Worm (Caenorhabditis elegans) whole organism, L1 larva: ENCODE results near the gene lem-4.
A peak's percentile ranks its signal among the peaks of the same experiment; 100 is the strongest.

Experiments
- C04F5.9 ChIP-seq: sonication (generic microtip); optimal IDR thresholded peaks from 2 replicates; lab custom pipeline; 2016; ENCODE audit warnings: missing genetic modification characterization, missing compliant biosample characterization
- C34B4.2 ChIP-seq: sonication (generic microtip); optimal IDR thresholded peaks from 2 replicates; lab custom pipeline; 2017; ENCODE audit warnings: mild to moderate bottlenecking, missing genetic modification characterization, missing compliant biosample characterization
- F16B12.6 ChIP-seq: fragments of 150-350 bp; optimal IDR thresholded peaks from 2 replicates; lab custom pipeline; 2014; ENCODE audit warnings: missing biosample characterization, missing genetic modification characterization
- aha-1 ChIP-seq: fragments of 150-350 bp; optimal IDR thresholded peaks from 2 replicates; lab custom pipeline; 2014; ENCODE audit warnings: missing biosample characterization, missing genetic modification characterization
- alr-1 ChIP-seq: fragments of 200-800 bp; sonication (Bioruptor generic); optimal IDR thresholded peaks from 2 replicates; lab custom pipeline; 2018; ENCODE audit warnings: borderline replicate concordance, mild to moderate bottlenecking, missing genetic modification characterization, missing compliant biosample characterization
- ama-1 ChIP-seq: fragments of 150-350 bp; optimal IDR thresholded peaks from 2 replicates; lab custom pipeline; 2014
- ceh-8 ChIP-seq: fragments of 200-800 bp; sonication (Bioruptor generic); optimal IDR thresholded peaks from 2 replicates; lab custom pipeline; 2018; ENCODE audit warnings: mild to moderate bottlenecking, missing genetic modification characterization, moderate library complexity, missing compliant biosample characterization
- ceh-90 ChIP-seq: sonication (generic microtip); optimal IDR thresholded peaks from 2 replicates; lab custom pipeline; 2016; ENCODE audit warnings: missing genetic modification characterization, missing compliant biosample characterization
- ces-1 ChIP-seq: fragments of 150-350 bp; optimal IDR thresholded peaks from 2 replicates; lab custom pipeline; 2014; ENCODE audit warnings: missing biosample characterization, missing genetic modification reagents, missing genetic modification characterization
- dpl-1 ChIP-seq, 3 experiments: fragments of 150-350 bp in 2 of 3; sonication (generic microtip) in 1 of 3; optimal IDR thresholded peaks; 2 replicates each; lab custom pipeline; 2014 to 2017; ENCODE audit warnings: missing biosample characterization in 3 of 3, missing genetic modification characterization in 3 of 3, missing genetic modification reagents in 3 of 3
- dsc-1 ChIP-seq: sonication (generic microtip); optimal IDR thresholded peaks from 2 replicates; lab custom pipeline; 2016; ENCODE audit warnings: mild to moderate bottlenecking, missing genetic modification characterization, missing compliant biosample characterization
- efl-3 ChIP-seq: fragments of 200-800 bp; sonication (Bioruptor generic); optimal IDR thresholded peaks from 2 replicates; lab custom pipeline; 2018; ENCODE audit warnings: mild to moderate bottlenecking, missing genetic modification characterization, missing compliant biosample characterization
- egl-13 ChIP-seq: sonication (generic microtip); optimal IDR thresholded peaks from 2 replicates; lab custom pipeline; 2016; ENCODE audit warnings: missing genotype, missing genetic modification reagents, missing genetic modification characterization, missing compliant biosample characterization
- elt-2 ChIP-seq: sonication (generic microtip); optimal IDR thresholded peaks from 2 replicates; lab custom pipeline; 2016; ENCODE audit warnings: missing genetic modification characterization, mild to moderate bottlenecking, inconsistent platforms, missing compliant biosample characterization, missing genetic modification reagents
- ets-5 ChIP-seq: fragments of 200-800 bp; sonication (Bioruptor generic); IDR thresholded peaks from 2 replicates; pipeline ENCODE4 v1.3.6; 2022; ENCODE audit warnings: missing genetic modification characterization, missing compliant biosample characterization
- fkh-4 ChIP-seq: sonication (generic microtip); optimal IDR thresholded peaks from 2 replicates; lab custom pipeline; 2016; ENCODE audit warnings: missing compliant biosample characterization, missing genetic modification characterization, borderline replicate concordance
- fkh-8 ChIP-seq: sonication (generic microtip); optimal IDR thresholded peaks from 2 replicates; lab custom pipeline; 2016; ENCODE audit warnings: mild to moderate bottlenecking, missing genetic modification characterization, missing compliant biosample characterization
- fos-1 ChIP-seq: fragments of 150-350 bp; optimal IDR thresholded peaks from 2 replicates; lab custom pipeline; 2014; ENCODE audit warnings: missing biosample characterization, missing genetic modification characterization
- grh-1 ChIP-seq: fragments of 200-800 bp; sonication (Bioruptor generic); IDR thresholded peaks from 2 replicates; pipeline ENCODE4 v1.3.6; 2022; ENCODE audit warnings: missing genetic modification reagents, missing genetic modification characterization, missing compliant biosample characterization
- hlh-17 ChIP-seq: fragments of 200-800 bp; sonication (Bioruptor generic); optimal IDR thresholded peaks from 2 replicates; lab custom pipeline; 2018; ENCODE audit warnings: missing genetic modification characterization, mild to moderate bottlenecking, missing compliant biosample characterization, moderate library complexity, borderline replicate concordance
- irx-1 ChIP-seq: sonication (generic microtip); optimal IDR thresholded peaks from 2 replicates; lab custom pipeline; 2016; ENCODE audit warnings: missing genetic modification characterization, missing compliant biosample characterization
- isw-1 ChIP-seq: fragments of 200-800 bp; sonication (Bioruptor generic); IDR thresholded peaks from 2 replicates; pipeline ENCODE4 v1.3.6; 2022; ENCODE audit warnings: missing genetic modification characterization, missing compliant biosample characterization
- lin-13 ChIP-seq: fragments of 150-350 bp; optimal IDR thresholded peaks from 2 replicates; lab custom pipeline; 2014; ENCODE audit warnings: missing biosample characterization, missing genetic modification reagents, missing genetic modification characterization
- lin-14 ChIP-seq: fragments of 200-800 bp; sonication (Bioruptor generic); optimal IDR thresholded peaks from 2 replicates; lab custom pipeline; 2018; ENCODE audit warnings: mild to moderate bottlenecking, missing genetic modification characterization, moderate library complexity, missing compliant biosample characterization
- lin-15B ChIP-seq: fragments of 150-350 bp; sonication (generic microtip); optimal IDR thresholded peaks from 3 replicates; lab custom pipeline; 2014; ENCODE audit warnings: missing biosample characterization, missing genetic modification characterization
- lin-35 ChIP-seq, 2 experiments: fragments of 150-350 bp; optimal IDR thresholded peaks; 2 replicates each; lab custom pipeline; 2014; ENCODE audit warnings: missing biosample characterization in 2 of 2, missing genetic modification characterization in 2 of 2, missing genetic modification reagents in 2 of 2
- lin-39 ChIP-seq: fragments of 150-350 bp; optimal IDR thresholded peaks from 2 replicates; lab custom pipeline; 2014; ENCODE audit warnings: missing biosample characterization, missing genetic modification reagents, missing genetic modification characterization
- lir-3 ChIP-seq: sonication (generic microtip); optimal IDR thresholded peaks from 2 replicates; lab custom pipeline; 2016; ENCODE audit warnings: mild to moderate bottlenecking, missing genetic modification characterization, moderate library complexity, missing compliant biosample characterization; ENCODE audit not compliant: poor library complexity
- lsy-2 ChIP-seq, 2 experiments: fragments of 150-350 bp; optimal IDR thresholded peaks; 2 replicates each; lab custom pipeline; 2014; ENCODE audit warnings: missing biosample characterization in 2 of 2, missing genetic modification characterization in 2 of 2
- mab-9 ChIP-seq: fragments of 200-800 bp; sonication (Bioruptor generic); IDR thresholded peaks from 2 replicates; pipeline ENCODE4 v1.3.6; 2022; ENCODE audit warnings: missing genetic modification reagents, missing genetic modification characterization, missing compliant biosample characterization
- mdl-1 ChIP-seq, 2 experiments: fragments of 150-350 bp; optimal IDR thresholded peaks; 2 replicates each; lab custom pipeline; 2014 to 2017; ENCODE audit warnings: missing biosample characterization in 2 of 2, missing genetic modification characterization in 2 of 2, inconsistent platforms in 1 of 2
- mep-1 ChIP-seq: fragments of 150-350 bp; optimal IDR thresholded peaks from 2 replicates; lab custom pipeline; 2014; ENCODE audit warnings: missing biosample characterization, missing genetic modification characterization
- nhr-11 ChIP-seq: fragments of 150-350 bp; optimal IDR thresholded peaks from 2 replicates; lab custom pipeline; 2014; ENCODE audit warnings: missing biosample characterization, missing genetic modification characterization
- nhr-12 ChIP-seq: sonication (generic microtip); optimal IDR thresholded peaks from 2 replicates; lab custom pipeline; 2017; ENCODE audit warnings: missing biosample characterization, missing genetic modification characterization
- nhr-19 ChIP-seq: fragments of 200-800 bp; sonication (Bioruptor generic); conservative IDR thresholded peaks from 2 replicates; pipeline ENCODE4 v1.3.6; 2022; ENCODE audit warnings: missing genetic modification characterization, missing compliant biosample characterization
- nhr-237 ChIP-seq: fragments of 150-350 bp; optimal IDR thresholded peaks from 2 replicates; lab custom pipeline; 2014; ENCODE audit warnings: missing biosample characterization, missing genetic modification characterization
- nhr-71 ChIP-seq: sonication (generic microtip); optimal IDR thresholded peaks from 2 replicates; lab custom pipeline; 2016; ENCODE audit warnings: mild to moderate bottlenecking, missing genetic modification characterization, moderate library complexity, missing compliant biosample characterization
- nhr-76 ChIP-seq: sonication (generic microtip); optimal IDR thresholded peaks from 2 replicates; lab custom pipeline; 2017; ENCODE audit warnings: missing biosample characterization, missing genetic modification characterization
- nhr-77 ChIP-seq: fragments of 150-350 bp; optimal IDR thresholded peaks from 2 replicates; lab custom pipeline; 2014; ENCODE audit warnings: missing biosample characterization, missing genetic modification characterization
- nhr-84 ChIP-seq: sonication (generic microtip); optimal IDR thresholded peaks from 2 replicates; lab custom pipeline; 2017; ENCODE audit warnings: missing biosample characterization, missing genetic modification characterization
- pax-3 ChIP-seq: fragments of 200-800 bp; sonication (Bioruptor generic); optimal IDR thresholded peaks from 2 replicates; lab custom pipeline; 2018; ENCODE audit warnings: mild to moderate bottlenecking, missing genetic modification characterization, moderate library complexity, missing compliant biosample characterization
- pqm-1 ChIP-seq: sonication (generic microtip); optimal IDR thresholded peaks from 3 replicates; lab custom pipeline; 2017; ENCODE audit warnings: missing biosample characterization, missing genetic modification characterization
- skn-1 ChIP-seq: fragments of 150-350 bp; optimal IDR thresholded peaks from 2 replicates; lab custom pipeline; 2014; ENCODE audit warnings: missing biosample characterization, missing genetic modification characterization
- sox-4 ChIP-seq: sonication (generic microtip); optimal IDR thresholded peaks from 2 replicates; lab custom pipeline; 2016; ENCODE audit warnings: missing genetic modification characterization, missing compliant biosample characterization
- sup-37 ChIP-seq: fragments of 200-800 bp; sonication (Bioruptor generic); optimal IDR thresholded peaks from 2 replicates; lab custom pipeline; 2018; ENCODE audit warnings: mild to moderate bottlenecking, missing genetic modification characterization, missing compliant biosample characterization
- swsn-7 ChIP-seq: sonication (generic microtip); optimal IDR thresholded peaks from 2 replicates; lab custom pipeline; 2016; ENCODE audit warnings: missing genetic modification characterization, missing compliant biosample characterization
- tbx-2 ChIP-seq: sonication (generic microtip); optimal IDR thresholded peaks from 2 replicates; lab custom pipeline; 2016; ENCODE audit warnings: missing genetic modification characterization, missing compliant biosample characterization
- tlp-1 ChIP-seq: fragments of 150-350 bp; optimal IDR thresholded peaks from 2 replicates; lab custom pipeline; 2014; ENCODE audit warnings: missing biosample characterization, missing genetic modification characterization
- unc-62 ChIP-seq: fragments of 150-350 bp; optimal IDR thresholded peaks from 2 replicates; lab custom pipeline; 2014; ENCODE audit warnings: missing biosample characterization, missing genetic modification reagents, missing genetic modification characterization
- unc-86 ChIP-seq: sonication (generic microtip); optimal IDR thresholded peaks from 2 replicates; lab custom pipeline; 2016; ENCODE audit warnings: missing genetic modification characterization, missing compliant biosample characterization
- vab-15 ChIP-seq: sonication (generic microtip); optimal IDR thresholded peaks from 2 replicates; lab custom pipeline; 2017; ENCODE audit warnings: missing genotype, mild to moderate bottlenecking, missing genetic modification characterization, missing compliant biosample characterization
- xbp-1 ChIP-seq: sonication (generic microtip); optimal IDR thresholded peaks from 2 replicates; lab custom pipeline; 2016; ENCODE audit warnings: missing genetic modification characterization, missing compliant biosample characterization
- ztf-11 ChIP-seq, 2 experiments: sonication (generic microtip); optimal IDR thresholded peaks; 2 replicates each; lab custom pipeline; 2016 to 2017; ENCODE audit warnings: missing genetic modification characterization in 2 of 2, missing biosample characterization in 1 of 2, missing compliant biosample characterization in 1 of 2
- ztf-4 ChIP-seq: fragments of 150-350 bp; optimal IDR thresholded peaks from 2 replicates; lab custom pipeline; 2014; ENCODE audit warnings: missing biosample characterization, missing genetic modification characterization

Gene lem-4

ce11 chrIV:842630-843029 lies 11.9 kb downstream of the lem-4 start:
- peak; percentile 8 for TF ChIP-seq C04F5.9 (tag; lab: Kevin White, UChicago)
- TF ChIP-seq ztf-4 = no peak
- TF ChIP-seq lir-3 (tag; lab: Kevin White, UChicago) = no peak
- TF ChIP-seq mab-9 (GFP tag; lab: Robert Waterston, UW) = 0 out of 2 replicates have a peak, but pooled peaks have one; percentile 27
- no peak for TF ChIP-seq efl-3 (GFP tag; lab: Kevin White, UChicago)
- no peak for TF ChIP-seq grh-1 (GFP tag; lab: Robert Waterston, UW)
- no peak for TF ChIP-seq lin-15B (tag; lab: Kevin White, UChicago)
- TF ChIP-seq C34B4.2 = no peak
- no peak for TF ChIP-seq alr-1 (tag; lab: Kevin White, UChicago)
- TF ChIP-seq nhr-12 (tag; lab: Kevin White, UChicago) = no peak
- no peak for TF ChIP-seq elt-2 (tag; lab: Kevin White, UChicago)
- TF ChIP-seq pax-3 = no peak
- no peak for TF ChIP-seq irx-1
- no peak for TF ChIP-seq nhr-84
- no peak for TF ChIP-seq hlh-17 (GFP tag; lab: Kevin White, UChicago)
- TF ChIP-seq vab-15 (tag; lab: Kevin White, UChicago) = no peak
- TF ChIP-seq ceh-90 = no peak
- no peak for TF ChIP-seq pqm-1 (tag; lab: Kevin White, UChicago)
- peak; percentile 17 to 59 (median 40) for TF ChIP-seq dpl-1 (GFP tag; optimal IDR thresholded peaks at IDR 0.05; lab: Kevin White, UChicago)
- no peak for TF ChIP-seq unc-62 (GFP tag; lab: Kevin White, UChicago)
- TF ChIP-seq dsc-1 (tag; lab: Kevin White, UChicago) = peak; percentile 55
- TF ChIP-seq ceh-8 (GFP tag; lab: Kevin White, UChicago) = no peak
- TF ChIP-seq ets-5 (GFP tag; lab: Robert Waterston, UW) = no peak
- peak; percentile 7 to 53 for TF ChIP-seq lsy-2 (tag; optimal IDR thresholded peaks at IDR 0.05; lab: Kevin White, UChicago)
- no peak for TF ChIP-seq sup-37 (GFP tag; lab: Kevin White, UChicago)
- TF ChIP-seq unc-86 (tag; lab: Kevin White, UChicago) = no peak
- TF ChIP-seq swsn-7 = peak; percentile 53
- no peak for TF ChIP-seq nhr-76 (tag; lab: Kevin White, UChicago)
- no peak for TF ChIP-seq fkh-8 (tag; lab: Kevin White, UChicago)
- no peak for TF ChIP-seq nhr-71 (tag; lab: Kevin White, UChicago)
- peak; percentile 60 to 72 for TF ChIP-seq lin-35 (GFP tag; optimal IDR thresholded peaks at IDR 0.05; lab: Kevin White, UChicago)
- TF ChIP-seq ama-1 = no peak
- TF ChIP-seq nhr-77 (tag; lab: Kevin White, UChicago) = peak; percentile 52
- TF ChIP-seq nhr-11 (tag; lab: Kevin White, UChicago) = no peak
- TF ChIP-seq aha-1 (tag; lab: Kevin White, UChicago) = no peak
- TF ChIP-seq lin-14 = no peak
- TF ChIP-seq sox-4 = no peak
- no peak for TF ChIP-seq lin-39 (tag; lab: Kevin White, UChicago)
- TF ChIP-seq ztf-11 (tag; optimal IDR thresholded peaks at IDR 0.05; lab: Kevin White, UChicago) = peak in 1 of 2 experiments; percentile 38
- TF ChIP-seq fkh-4 = no peak
- peak; percentile 19 for TF ChIP-seq xbp-1 (tag; lab: Kevin White, UChicago)
- TF ChIP-seq fos-1 (tag; lab: Kevin White, UChicago) = peak; percentile 24
- peak; percentile 37 for TF ChIP-seq tbx-2 (tag; lab: Kevin White, UChicago)
- no peak for TF ChIP-seq tlp-1 (tag; lab: Kevin White, UChicago)
- TF ChIP-seq egl-13 (tag; lab: Kevin White, UChicago) = no peak
- peak in 1 of 2 experiments; percentile 64 for TF ChIP-seq mdl-1 (tag; optimal IDR thresholded peaks at IDR 0.05; lab: Kevin White, UChicago)
- TF ChIP-seq mep-1 (tag; lab: Kevin White, UChicago) = peak; percentile 58
- no peak for TF ChIP-seq nhr-237 (tag; lab: Kevin White, UChicago)
- no peak; the same call in 1 of the 2 replicates for TF ChIP-seq isw-1 (GFP tag; lab: Robert Waterston, UW)
- TF ChIP-seq lin-13 = peak; percentile 41
- TF ChIP-seq nhr-19 (GFP tag; lab: Robert Waterston, UW) = no peak
- peak; percentile 2 for TF ChIP-seq skn-1 (tag; lab: Kevin White, UChicago)
- TF ChIP-seq F16B12.6 (tag; lab: Kevin White, UChicago) = peak; percentile 39
- TF ChIP-seq ces-1 = no peak
